Worm (Caenorhabditis elegans): Measurements from ENCODE around the gene aipr-1.
A peak's percentile ranks its signal among the peaks of the same experiment; 100 is the strongest.

Gene aipr-1

DNA sequence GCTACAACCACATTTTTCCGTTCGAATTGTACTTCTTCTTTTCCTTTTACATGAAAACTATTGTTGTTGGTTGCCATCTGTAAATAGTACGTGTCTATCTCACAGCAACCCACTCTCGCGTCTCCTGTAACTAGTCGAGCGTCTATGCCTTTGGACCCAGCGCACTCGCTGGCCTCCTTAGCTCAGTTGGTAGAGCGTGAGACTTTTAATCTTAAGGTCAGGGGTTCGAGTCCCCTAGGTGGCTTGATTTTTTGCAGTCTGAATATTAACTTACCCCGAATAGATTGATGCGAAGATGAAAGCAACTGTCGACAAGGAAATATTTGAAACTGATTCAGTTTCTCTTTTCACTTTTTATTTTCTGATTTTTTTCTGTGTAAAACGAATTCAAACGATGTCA, 29.0 kb downstream of the aipr-1 start, which contains the start of gene mpz-3:
Gene mpz-3 (minus strand): TSS at position 320 of the 400 bp plus-strand sequence.
- no peak for TF ChIP-seq lin-35 (GFP tag; optimal IDR thresholded peaks at IDR 0.05)
- peak; percentile 33 for TF ChIP-seq snpc-1.3 (tag; optimal IDR thresholded peaks at IDR 0.05; ENCODE audit: insufficient read depth)
- TF ChIP-seq somi-1 (GFP tag; optimal IDR thresholded peaks at IDR 0.05) = no peak
- TF ChIP-seq K12H6.12 (tag; optimal IDR thresholded peaks at IDR 0.05) = no peak
- TF ChIP-seq madf-10 (tag; optimal IDR thresholded peaks at IDR 0.05) = peak; percentile 35
- TF ChIP-seq B0261.1 (tag; optimal IDR thresholded peaks at IDR 0.05) = peak; percentile 84
- no peak for TF ChIP-seq ztf-6 (GFP tag; IDR thresholded peaks at IDR 0.05)
- TF ChIP-seq ztf-26 (tag; optimal IDR thresholded peaks at IDR 0.05) = peak; percentile 9
- no peak for TF ChIP-seq unc-130 (GFP tag; optimal IDR thresholded peaks at IDR 0.05)
- TF ChIP-seq let-526 (GFP tag; IDR thresholded peaks at IDR 0.05) = no peak; the same call in 1 of the 2 replicates
- no peak for TF ChIP-seq fkh-3 (tag; optimal IDR thresholded peaks at IDR 0.05)
- TF ChIP-seq nfyb-1 (GFP tag; IDR thresholded peaks at IDR 0.05) = no peak
- TF ChIP-seq atf-7 (tag; optimal IDR thresholded peaks at IDR 0.05) = no peak
- TF ChIP-seq rec-8 (tag; optimal IDR thresholded peaks at IDR 0.05) = peak in 1 of 2 experiments; percentile 63
- no peak; the same call in 1 of the 2 replicates for TF ChIP-seq rcor-1 (GFP tag; IDR thresholded peaks at IDR 0.05)
- no peak for TF ChIP-seq unc-62 (GFP tag; optimal IDR thresholded peaks at IDR 0.05)
- TF ChIP-seq hmg-20 (GFP tag; IDR thresholded peaks at IDR 0.05) = no peak
- TF ChIP-seq xnd-1 (tag; optimal IDR thresholded peaks at IDR 0.05) = no peak
- peak; percentile 21; the same call in 1 of the 2 replicates for TF ChIP-seq ceh-91 (GFP tag; IDR thresholded peaks at IDR 0.05)
- TF ChIP-seq Y95B8A.8 (GFP tag; IDR thresholded peaks at IDR 0.05) = no peak
- no peak for TF ChIP-seq ceh-40 (GFP tag; IDR thresholded peaks at IDR 0.05)
- peak; percentile 30 for TF ChIP-seq attf-5 (GFP tag; optimal IDR thresholded peaks at IDR 0.05)
- no peak for TF ChIP-seq egl-18 (GFP tag; IDR thresholded peaks at IDR 0.05)
- TF ChIP-seq gei-17 (GFP tag; optimal IDR thresholded peaks at IDR 0.05) = no peak
- no peak for TF ChIP-seq let-607 (tag; optimal IDR thresholded peaks at IDR 0.05)
- TF ChIP-seq cebp-1 (GFP tag; IDR thresholded peaks at IDR 0.05) = no peak
- no peak for TF ChIP-seq cebp-1 (tag; optimal IDR thresholded peaks at IDR 0.05)
- peak; percentile 96 for TF ChIP-seq him-1 (tag; optimal IDR thresholded peaks at IDR 0.05)
- no peak for TF ChIP-seq Y56A3A.18 (GFP tag; IDR thresholded peaks at IDR 0.05)
- TF ChIP-seq lin-40 (tag; optimal IDR thresholded peaks at IDR 0.05) = no peak
- TF ChIP-seq madf-6 (GFP tag; IDR thresholded peaks at IDR 0.05) = no peak
- no peak for TF ChIP-seq Y67H2A.10 (GFP tag; conservative IDR thresholded peaks at IDR 0.05)
- TF ChIP-seq F10E7.11 (tag; optimal IDR thresholded peaks at IDR 0.05) = no peak
- TF ChIP-seq aptf-2 (GFP tag; conservative IDR thresholded peaks at IDR 0.05) = peak; percentile 58; the same call in 1 of the 2 replicates
- TF ChIP-seq sdz-38 (tag; optimal IDR thresholded peaks at IDR 0.05) = no peak
- TF ChIP-seq Y53G8AR.9 (GFP tag; conservative IDR thresholded peaks at IDR 0.05) = no peak
- peak; percentile 96 for TF ChIP-seq tbp1 (GFP tag; optimal IDR thresholded peaks at IDR 0.05)
- peak; percentile 58 for TF ChIP-seq ztf-18 (tag; optimal IDR thresholded peaks at IDR 0.05)
- peak; percentile 64 for TF ChIP-seq die-1 (tag; optimal IDR thresholded peaks at IDR 0.05)
- TF ChIP-seq dpl-1 (GFP tag; optimal IDR thresholded peaks at IDR 0.05) = no peak
- no peak for TF ChIP-seq chd-7 (tag; optimal IDR thresholded peaks at IDR 0.05)
- peak; percentile 47; the same call in 1 of the 2 replicates for TF ChIP-seq ceh-100 (GFP tag; IDR thresholded peaks at IDR 0.05)
- no peak for TF ChIP-seq tbx-9 (tag; optimal IDR thresholded peaks at IDR 0.05; ENCODE audit: borderline replicate concordance)
- no peak for TF ChIP-seq ztf-28 (GFP tag; IDR thresholded peaks at IDR 0.05)
- peak; percentile 55 for TF ChIP-seq rpc-1 (optimal IDR thresholded peaks at IDR 0.05)
- TF ChIP-seq rpc-1 (tag; optimal IDR thresholded peaks at IDR 0.05) = peak; percentile 80
- TF ChIP-seq F37B4.10 (GFP tag; IDR thresholded peaks at IDR 0.05) = no peak
- no peak for TF ChIP-seq nfya-1 (tag; optimal IDR thresholded peaks at IDR 0.05; ENCODE audit: borderline replicate concordance, insufficient read depth)
- no peak for TF ChIP-seq ceh-27 (GFP tag; optimal IDR thresholded peaks at IDR 0.05)

Data from whole organism, young adult.